Fruit fly (Drosophila melanogaster): ENCODE results near the gene CG11267.

- no peak for TF ChIP-seq CG8478 (optimal IDR thresholded peaks at IDR 0.05)
- no peak for TF ChIP-seq psq (optimal IDR thresholded peaks at IDR 0.05)
- no peak for TF ChIP-seq pan (optimal IDR thresholded peaks at IDR 0.05)
- no peak for TF ChIP-seq Dll (optimal IDR thresholded peaks at IDR 0.05)
Observed at dm6 chr3L:13036706-13037457, 21.0 kb downstream of the CG11267 start, which contains the start of gene Srrm1.

All from whole organism.